Worm (Caenorhabditis elegans) whole organism, early embryonic: ENCODE measurements around the gene F41C6.6.

ENCODE experiments used
- B0310.2 ChIP-seq: sonication (generic microtip); optimal IDR thresholded peaks from 2 replicates; lab custom pipeline; 2016; ENCODE audit warnings: mild to moderate bottlenecking, missing genetic modification characterization, missing compliant biosample characterization
- F13C5.2 ChIP-seq: sonication (generic microtip); optimal IDR thresholded peaks from 2 replicates; lab custom pipeline; 2017; ENCODE audit warnings: mild to moderate bottlenecking, missing genetic modification characterization, inconsistent platforms, missing compliant biosample characterization
- aly-1 ChIP-seq: sonication (generic microtip); optimal IDR thresholded peaks from 2 replicates; lab custom pipeline; 2016; ENCODE audit warnings: missing genetic modification characterization, missing compliant biosample characterization
- ama-1 ChIP-seq: fragments of 150-350 bp; optimal IDR thresholded peaks from 2 replicates; lab custom pipeline; 2014
- ceh-36 ChIP-seq: sonication (generic microtip); optimal IDR thresholded peaks from 2 replicates; lab custom pipeline; 2016; ENCODE audit warnings: missing genetic modification characterization, inconsistent platforms, missing compliant biosample characterization
- ets-7 ChIP-seq: sonication (generic microtip); optimal IDR thresholded peaks from 2 replicates; lab custom pipeline; 2016; ENCODE audit warnings: missing genotype, missing genetic modification characterization, missing compliant biosample characterization
- flt-1 ChIP-seq: fragments of 200-800 bp; sonication (Bioruptor generic); IDR thresholded peaks from 2 replicates; pipeline ENCODE4 v1.3.6; 2022; ENCODE audit warnings: missing genetic modification characterization, missing compliant biosample characterization
- hmg-4 ChIP-seq: fragments of 200-800 bp; sonication (Bioruptor generic); optimal IDR thresholded peaks from 2 replicates; lab custom pipeline; 2018; ENCODE audit warnings: mild to moderate bottlenecking, missing genetic modification characterization, missing compliant biosample characterization
- hnd-1 ChIP-seq: sonication (generic microtip); optimal IDR thresholded peaks from 2 replicates; lab custom pipeline; 2016; ENCODE audit warnings: missing genetic modification characterization, missing compliant biosample characterization
- pes-1 ChIP-seq: fragments of 200-800 bp; sonication (Bioruptor generic); IDR thresholded peaks from 2 replicates; pipeline ENCODE4 v1.3.6; 2022; ENCODE audit warnings: missing genetic modification reagents, missing genetic modification characterization, missing compliant biosample characterization
- scrt-1 ChIP-seq: fragments of 200-800 bp; sonication (Bioruptor generic); IDR thresholded peaks from 2 replicates; pipeline ENCODE4 v1.3.6; 2022; ENCODE audit warnings: missing genetic modification characterization, missing compliant biosample characterization
- sea-1 ChIP-seq: fragments of 200-800 bp; sonication (Bioruptor generic); conservative IDR thresholded peaks from 2 replicates; pipeline ENCODE4 v1.3.6; 2022; ENCODE audit warnings: missing genetic modification characterization, missing compliant biosample characterization
- tbx-11 ChIP-seq: fragments of 200-800 bp; sonication (Bioruptor generic); IDR thresholded peaks from 2 replicates; pipeline ENCODE4 v1.3.6; 2022; ENCODE audit warnings: missing genetic modification characterization, missing compliant biosample characterization
- tra-4 ChIP-seq: sonication (generic microtip); optimal IDR thresholded peaks from 2 replicates; lab custom pipeline; 2017; ENCODE audit warnings: missing genetic modification characterization, missing compliant biosample characterization

ce11 chrX:6894104-6894503, 12.4 kb upstream of the F41C6.6 start:
- no peak for TF ChIP-seq hmg-4 (GFP tag; lab: Kevin White, UChicago)
- no peak for TF ChIP-seq ceh-36
- no peak for TF ChIP-seq flt-1 (GFP tag; lab: Robert Waterston, UW)
- TF ChIP-seq ama-1: no peak
- no peak for TF ChIP-seq pes-1
- TF ChIP-seq B0310.2 (tag; lab: Kevin White, UChicago): no peak
- no peak for TF ChIP-seq F13C5.2 (tag; lab: Kevin White, UChicago)
- no peak for TF ChIP-seq hnd-1 (tag; lab: Kevin White, UChicago)
- TF ChIP-seq ets-7 (tag; lab: Kevin White, UChicago): no peak
- TF ChIP-seq scrt-1 (GFP tag; lab: Robert Waterston, UW): no peak
- no peak for TF ChIP-seq sea-1 (GFP tag; lab: Robert Waterston, UW)
- TF ChIP-seq tbx-11 (GFP tag; lab: Robert Waterston, UW): no peak
- no peak for TF ChIP-seq aly-1 (tag; lab: Kevin White, UChicago)
- no peak for TF ChIP-seq tra-4 (tag; lab: Kevin White, UChicago)
